Worm (Caenorhabditis elegans) whole organism, late embryonic: ENCODE results near the gene twk-25.

ENCODE experiments used
- C08G9.2 ChIP-seq: sonication (generic microtip); optimal IDR thresholded peaks from 2 replicates; lab custom pipeline; 2016; ENCODE audit warnings: mild to moderate bottlenecking, missing genetic modification characterization, moderate library complexity, missing compliant biosample characterization
- K02D7.2 ChIP-seq: sonication (generic microtip); optimal IDR thresholded peaks from 2 replicates; lab custom pipeline; 2017; ENCODE audit warnings: mild to moderate bottlenecking, missing genetic modification characterization, missing compliant biosample characterization
- T23F11.4 ChIP-seq: fragments of 200-800 bp; sonication (Bioruptor generic); optimal IDR thresholded peaks from 2 replicates; lab custom pipeline; 2018; ENCODE audit warnings: mild to moderate bottlenecking, missing genetic modification characterization, missing compliant biosample characterization
- ahr-1 ChIP-seq: sonication (generic microtip); optimal IDR thresholded peaks from 2 replicates; lab custom pipeline; 2016; ENCODE audit warnings: missing genetic modification characterization, missing compliant biosample characterization
- ama-1 ChIP-seq: fragments of 150-350 bp; optimal IDR thresholded peaks from 2 replicates; lab custom pipeline; 2014
- ceh-14 ChIP-seq: sonication (generic microtip); optimal IDR thresholded peaks from 2 replicates; lab custom pipeline; 2016; ENCODE audit warnings: missing genotype, missing genetic modification characterization, missing compliant biosample characterization
- ceh-19 ChIP-seq: fragments of 200-800 bp; sonication (Bioruptor generic); optimal IDR thresholded peaks from 2 replicates; lab custom pipeline; 2018; ENCODE audit warnings: mild to moderate bottlenecking, missing genetic modification characterization, missing compliant biosample characterization
- ceh-22 ChIP-seq: sonication (generic microtip); optimal IDR thresholded peaks from 2 replicates; lab custom pipeline; 2017; ENCODE audit warnings: missing biosample characterization, missing genetic modification characterization
- ceh-24 ChIP-seq: sonication (generic microtip); optimal IDR thresholded peaks from 2 replicates; lab custom pipeline; 2016; ENCODE audit warnings: mild to moderate bottlenecking, missing genetic modification characterization, missing compliant biosample characterization
- ceh-30 ChIP-seq: fragments of 150-350 bp; optimal IDR thresholded peaks from 2 replicates; lab custom pipeline; 2014; ENCODE audit warnings: missing biosample characterization, missing genetic modification characterization
- ceh-31 ChIP-seq: sonication (generic microtip); optimal IDR thresholded peaks from 2 replicates; lab custom pipeline; 2016; ENCODE audit warnings: missing genetic modification characterization, missing compliant biosample characterization
- ceh-34 ChIP-seq: sonication (generic microtip); optimal IDR thresholded peaks from 2 replicates; lab custom pipeline; 2016; ENCODE audit warnings: mild to moderate bottlenecking, missing genetic modification characterization, missing compliant biosample characterization
- ceh-48 ChIP-seq: sonication (generic microtip); optimal IDR thresholded peaks from 2 replicates; lab custom pipeline; 2016; ENCODE audit warnings: missing genetic modification characterization, inconsistent platforms, missing compliant biosample characterization
- dmd-4 ChIP-seq: sonication (generic microtip); optimal IDR thresholded peaks from 2 replicates; lab custom pipeline; 2016; ENCODE audit warnings: borderline replicate concordance, missing genetic modification characterization, missing compliant biosample characterization
- elt-2 ChIP-seq: sonication (generic microtip); optimal IDR thresholded peaks from 2 replicates; lab custom pipeline; 2016; ENCODE audit warnings: missing genetic modification reagents, missing genetic modification characterization, missing compliant biosample characterization
- fax-1 ChIP-seq: sonication (generic microtip); optimal IDR thresholded peaks from 2 replicates; lab custom pipeline; 2016; ENCODE audit warnings: missing genotype, missing genetic modification characterization, missing compliant biosample characterization
- fkh-10 ChIP-seq: fragments of 150-350 bp; optimal IDR thresholded peaks from 2 replicates; lab custom pipeline; 2014; ENCODE audit warnings: missing biosample characterization, missing genetic modification reagents, missing genetic modification characterization
- fkh-6 ChIP-seq: sonication (generic microtip); optimal IDR thresholded peaks from 2 replicates; lab custom pipeline; 2016; ENCODE audit warnings: missing genetic modification characterization, missing compliant biosample characterization
- gmeb-2 ChIP-seq: sonication (generic microtip); optimal IDR thresholded peaks from 2 replicates; lab custom pipeline; 2016; ENCODE audit warnings: missing genetic modification characterization, inconsistent platforms, missing compliant biosample characterization
- hlh-15 ChIP-seq: sonication (generic microtip); optimal IDR thresholded peaks from 2 replicates; lab custom pipeline; 2016; ENCODE audit warnings: missing genetic modification characterization, missing compliant biosample characterization
- hlh-6 ChIP-seq: sonication (generic microtip); optimal IDR thresholded peaks from 2 replicates; lab custom pipeline; 2016; ENCODE audit warnings: missing genotype, missing genetic modification characterization, missing compliant biosample characterization
- hlh-8 ChIP-seq: sonication (generic microtip); optimal IDR thresholded peaks from 2 replicates; lab custom pipeline; 2016; ENCODE audit warnings: missing genotype, missing genetic modification characterization, missing compliant biosample characterization
- npax-4 ChIP-seq: sonication (generic microtip); optimal IDR thresholded peaks from 2 replicates; lab custom pipeline; 2016; ENCODE audit warnings: missing genetic modification characterization, missing compliant biosample characterization
- pag-3 ChIP-seq: sonication (generic microtip); optimal IDR thresholded peaks from 2 replicates; lab custom pipeline; 2016; ENCODE audit warnings: missing compliant biosample characterization, missing genetic modification characterization, borderline replicate concordance
- pat-9 ChIP-seq: fragments of 200-800 bp; sonication (Bioruptor generic); optimal IDR thresholded peaks from 2 replicates; lab custom pipeline; 2018; ENCODE audit warnings: mild to moderate bottlenecking, missing genetic modification characterization, moderate library complexity, missing compliant biosample characterization
- pax-1 ChIP-seq: fragments of 150-350 bp; optimal IDR thresholded peaks from 2 replicates; lab custom pipeline; 2014; ENCODE audit warnings: missing biosample characterization, missing genetic modification characterization
- pha-4 ChIP-seq: fragments of 150-350 bp; optimal IDR thresholded peaks from 2 replicates; lab custom pipeline; 2018; ENCODE audit warnings: missing biosample characterization, missing genetic modification reagents, missing genetic modification characterization
- pros-1 ChIP-seq: fragments of 150-350 bp; optimal IDR thresholded peaks from 2 replicates; lab custom pipeline; 2014; ENCODE audit warnings: missing biosample characterization, missing genetic modification reagents, missing genetic modification characterization
- sdc-2 ChIP-seq: sonication (generic microtip); optimal IDR thresholded peaks from 2 replicates; lab custom pipeline; 2016; ENCODE audit warnings: missing genotype, missing genetic modification characterization, missing compliant biosample characterization
- syd-9 ChIP-seq: sonication (generic microtip); optimal IDR thresholded peaks from 2 replicates; lab custom pipeline; 2016; ENCODE audit warnings: mild to moderate bottlenecking, missing genetic modification characterization, moderate library complexity, missing compliant biosample characterization
- tbx-2 ChIP-seq: sonication (generic microtip); optimal IDR thresholded peaks from 2 replicates; lab custom pipeline; 2016; ENCODE audit warnings: missing genetic modification characterization, missing compliant biosample characterization
- tbx-7 ChIP-seq: sonication (generic microtip); optimal IDR thresholded peaks from 2 replicates; lab custom pipeline; 2016; ENCODE audit warnings: missing genotype, missing genetic modification characterization, missing compliant biosample characterization
- unc-3 ChIP-seq, 2 experiments: fragments of 200-800 bp in 1 of 2; sonication (Bioruptor generic) in 1 of 2; sonication (generic microtip) in 1 of 2; conservative IDR thresholded peaks in 1 of 2; optimal IDR thresholded peaks in 1 of 2; 2 replicates each; pipeline versions ENCODE4 v1.3.6 to Lab custom; 2016 to 2022; ENCODE audit warnings: missing compliant biosample characterization in 2 of 2, missing genetic modification characterization in 2 of 2, missing genetic modification reagents in 1 of 2
- unc-42 ChIP-seq: sonication (generic microtip); optimal IDR thresholded peaks from 2 replicates; lab custom pipeline; 2016; ENCODE audit warnings: missing genotype, missing genetic modification characterization, missing compliant biosample characterization
- unc-86 ChIP-seq: sonication (generic microtip); optimal IDR thresholded peaks from 2 replicates; lab custom pipeline; 2016; ENCODE audit warnings: missing genetic modification characterization, missing compliant biosample characterization
- zip-5 ChIP-seq: sonication (generic microtip); optimal IDR thresholded peaks from 2 replicates; lab custom pipeline; 2016; ENCODE audit warnings: missing genetic modification characterization, missing compliant biosample characterization

Gene twk-25

ce11 chrIV:11493899-11494298 lies 10.6 kb upstream of the twk-25 start:
- TF ChIP-seq ceh-31 (tag; lab: Kevin White, UChicago) (no peak), unc-3 (GFP tag; conservative IDR thresholded peaks at IDR 0.05; lab: Robert Waterston, UW) (no peak), unc-3 (tag; optimal IDR thresholded peaks at IDR 0.05; lab: Kevin White, UChicago) (no peak), tbx-7 (tag; lab: Kevin White, UChicago) (no peak), zip-5 (tag; lab: Kevin White, UChicago) (no peak), ceh-19 (GFP tag; lab: Kevin White, UChicago) (no peak), dmd-4 (tag; lab: Kevin White, UChicago) (no peak), sdc-2 (tag; lab: Kevin White, UChicago) (no peak)

- no peak for TF ChIP-seq unc-86 (tag; lab: Kevin White, UChicago)
- TF ChIP-seq ceh-48 (tag; lab: Kevin White, UChicago), result peak; percentile 50
- TF ChIP-seq unc-42 (tag; lab: Kevin White, UChicago), result peak; percentile 64
- TF ChIP-seq hlh-6 (tag; lab: Kevin White, UChicago), result no peak
- TF ChIP-seq ceh-19 (GFP tag; lab: Kevin White, UChicago), result peak; percentile 14
- TF ChIP-seq ceh-31 (tag; lab: Kevin White, UChicago), result peak; percentile 10
Observed at ce11 chrIV:11494924-11495323, 9.6 kb upstream of the twk-25 start.

ce11 chrIV:11498169-11498568 lies 6.3 kb upstream of the twk-25 start, which contains the start of gene sms-1:
Gene sms-1, minus strand, starts transcription at chrIV:11498174.
- TF ChIP-seq tbx-7 (tag; lab: Kevin White, UChicago), result no peak
- TF ChIP-seq fax-1 (tag; lab: Kevin White, UChicago), result no peak
- TF ChIP-seq fkh-6 (tag; lab: Kevin White, UChicago), result no peak
- no peak for TF ChIP-seq fkh-10
- no peak for TF ChIP-seq unc-86 (tag; lab: Kevin White, UChicago)

- no peak for TF ChIP-seq T23F11.4 (GFP tag; lab: Kevin White, UChicago)
- TF ChIP-seq ceh-30, result no peak
- no peak for TF ChIP-seq ceh-24 (tag; lab: Kevin White, UChicago)
- TF ChIP-seq gmeb-2 (tag; lab: Kevin White, UChicago), result no peak
- TF ChIP-seq npax-4 (tag; lab: Kevin White, UChicago), result no peak
- TF ChIP-seq C08G9.2 (tag; lab: Kevin White, UChicago), result no peak
- no peak for TF ChIP-seq pros-1
- no peak for TF ChIP-seq pha-4 (tag; lab: Kevin White, UChicago)
- no peak for TF ChIP-seq ceh-14 (tag; lab: Kevin White, UChicago)
- no peak for TF ChIP-seq hlh-8
- TF ChIP-seq tbx-2 (tag; lab: Kevin White, UChicago), result no peak
- no peak for TF ChIP-seq ceh-34
- TF ChIP-seq ama-1, result no peak
- TF ChIP-seq pag-3 (tag; lab: Kevin White, UChicago), result no peak
Observed at ce11 chrIV:11500421-11500820, 4.1 kb upstream of the twk-25 start, which contains the start of gene H21P03.10. Gene H21P03.10, plus strand, starts transcription at chrIV:11500721.

- TF ChIP-seq ahr-1, result no peak
- TF ChIP-seq pat-9, result no peak
- no peak for TF ChIP-seq elt-2 (tag; lab: Kevin White, UChicago)
- TF ChIP-seq hlh-8, result no peak
- TF ChIP-seq ceh-19 (GFP tag; lab: Kevin White, UChicago), result no peak
- no peak for TF ChIP-seq ceh-34
- TF ChIP-seq gmeb-2 (tag; lab: Kevin White, UChicago), result no peak
- no peak for TF ChIP-seq ama-1
- no peak for TF ChIP-seq ceh-22 (tag; lab: Kevin White, UChicago)
- no peak for TF ChIP-seq fkh-10
- no peak for TF ChIP-seq K02D7.2 (tag; lab: Kevin White, UChicago)
- TF ChIP-seq ceh-30, result no peak
- TF ChIP-seq ceh-48 (tag; lab: Kevin White, UChicago), result no peak
- TF ChIP-seq syd-9, result no peak
- TF ChIP-seq pax-1 (tag; lab: Kevin White, UChicago), result no peak
- no peak for TF ChIP-seq hlh-15
Observed at ce11 chrIV:11503654-11504053, 862 bp upstream of the twk-25 start.
